Worm (Caenorhabditis elegans) whole organism, dauer: ENCODE results near the gene klp-3.

ENCODE experiments used
- unc-62 ChIP-seq: sonication (generic microtip); optimal IDR thresholded peaks from 2 replicates; lab custom pipeline; 2017; ENCODE audit warnings: missing biosample characterization, missing genetic modification reagents, missing genetic modification characterization

The klp-3 gene

DNA sequence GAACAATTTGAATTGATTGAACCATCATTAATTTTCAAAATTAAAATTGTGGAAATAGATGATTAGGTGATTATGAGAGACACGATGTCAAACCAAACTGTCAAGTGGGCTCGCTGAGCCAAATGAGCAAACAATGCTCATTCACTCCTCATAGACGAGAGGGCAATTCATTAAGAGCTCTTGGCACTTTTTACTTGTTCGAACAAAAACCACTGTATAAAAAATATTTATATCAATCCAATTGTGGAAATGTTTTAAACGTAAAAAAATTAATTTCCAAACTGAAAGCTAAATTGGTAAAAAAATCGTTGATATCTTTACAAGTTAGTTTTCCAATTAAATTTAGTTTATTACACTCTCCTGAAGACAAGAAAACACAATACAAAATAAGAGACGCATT is 7.5 kb downstream of the klp-3 start, which contains the start of gene acr-7:
acr-7 (minus strand) TSS at position 101 of the 400 bp plus-strand sequence.
- no peak for TF ChIP-seq unc-62 (GFP tag; lab: Kevin White, UChicago)

DNA sequence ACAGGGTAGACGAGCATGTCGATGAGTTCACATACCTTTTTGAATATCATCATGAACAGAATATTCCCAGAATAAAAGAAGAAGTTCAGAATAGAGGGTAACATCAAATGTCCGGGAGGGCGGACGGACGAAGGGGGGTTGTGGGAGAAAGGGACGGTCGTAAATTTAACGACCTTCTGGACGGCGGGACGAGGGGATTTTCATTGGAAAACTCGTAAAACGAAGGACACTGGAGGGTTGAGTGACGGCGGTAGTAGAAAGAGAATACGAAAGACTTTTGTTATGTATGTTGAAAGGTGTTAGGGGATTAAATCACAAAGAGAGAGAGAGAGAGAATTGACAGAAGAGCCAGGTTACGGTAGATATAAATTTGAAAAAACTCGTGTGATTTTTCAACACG is 8.4 kb downstream of the klp-3 start:
- TF ChIP-seq unc-62 (GFP tag; lab: Kevin White, UChicago): no peak

- TF ChIP-seq unc-62 (GFP tag; lab: Kevin White, UChicago): no peak
These were observed 9.3 kb downstream of the klp-3 start for ce11 chrII:7851480-7851879.

- no peak for TF ChIP-seq unc-62 (GFP tag; lab: Kevin White, UChicago)
These were observed 11.5 kb downstream of the klp-3 start, which contains the start of gene T09A5.5 for ce11 chrII:7853679-7854078. T09A5.5 (minus strand) TSS chrII:7853779.

ce11 chrII:7854942-7855341 is 12.8 kb downstream of the klp-3 start, which contains the start of gene mdt-10:
mdt-10 (minus strand) TSS chrII:7855042.
- no peak for TF ChIP-seq unc-62 (GFP tag; lab: Kevin White, UChicago)

DNA sequence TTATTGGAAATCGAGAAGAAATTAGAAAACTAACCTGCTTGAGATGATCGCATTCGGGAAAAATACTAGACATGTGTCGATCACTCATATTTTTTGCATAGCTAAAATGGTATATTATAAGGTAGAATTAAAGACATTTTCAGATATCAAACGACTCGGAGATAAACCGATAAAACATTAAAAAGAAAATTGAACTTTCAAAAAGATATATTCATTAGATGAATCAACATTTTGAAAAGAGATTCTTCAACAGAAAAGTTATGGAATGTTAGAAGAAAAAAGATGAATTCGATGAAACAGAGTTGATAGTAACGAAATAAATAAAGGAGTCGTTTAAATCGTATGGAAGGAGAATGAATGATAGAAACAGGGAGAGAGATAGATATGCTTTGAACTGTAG is 13.5 kb downstream of the klp-3 start, which contains the start of gene mdmh-35:
mdmh-35 (minus strand) TSS at position 101 of the 400 bp plus-strand sequence.
- TF ChIP-seq unc-62 (GFP tag; lab: Kevin White, UChicago): no peak

DNA sequence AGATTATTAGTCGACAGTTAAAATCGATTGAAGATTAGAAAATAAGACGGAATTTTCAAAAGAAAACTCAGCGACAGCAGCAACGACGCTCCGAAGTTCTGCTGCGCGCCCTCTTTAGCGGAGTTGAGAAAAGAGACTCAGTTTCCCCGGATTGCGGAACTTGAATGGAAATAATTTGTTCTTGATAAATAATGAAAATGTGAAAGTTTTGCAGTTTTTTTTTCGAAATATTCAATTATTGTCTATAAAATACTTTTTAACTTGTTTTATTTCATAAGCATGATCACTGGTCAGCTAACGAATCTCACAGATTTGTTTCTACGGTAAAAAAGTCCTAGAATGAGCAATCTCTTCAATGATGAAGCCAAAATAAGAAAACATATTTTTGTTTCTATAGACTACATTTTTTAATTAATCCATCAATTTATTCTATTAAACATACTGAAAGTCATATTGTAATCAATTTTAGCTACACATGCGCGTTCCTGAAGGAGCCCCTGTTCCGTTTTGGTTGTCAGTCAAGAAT is 15.4 kb downstream of the klp-3 start, which contains the start of the genes cec-3 and T09A5.15:
cec-3 (minus strand) TSS at position 116 of the 526 bp plus-strand sequence.
T09A5.15 (plus strand) TSS at position 476 of the 526 bp plus-strand sequence.
- TF ChIP-seq unc-62 (GFP tag; lab: Kevin White, UChicago): no peak

- TF ChIP-seq unc-62 (GFP tag; lab: Kevin White, UChicago): no peak
These were observed 15.9 kb downstream of the klp-3 start, which contains the start of gene sds-22 for ce11 chrII:7858101-7858500. sds-22 (plus strand) TSS chrII:7858401.

DNA sequence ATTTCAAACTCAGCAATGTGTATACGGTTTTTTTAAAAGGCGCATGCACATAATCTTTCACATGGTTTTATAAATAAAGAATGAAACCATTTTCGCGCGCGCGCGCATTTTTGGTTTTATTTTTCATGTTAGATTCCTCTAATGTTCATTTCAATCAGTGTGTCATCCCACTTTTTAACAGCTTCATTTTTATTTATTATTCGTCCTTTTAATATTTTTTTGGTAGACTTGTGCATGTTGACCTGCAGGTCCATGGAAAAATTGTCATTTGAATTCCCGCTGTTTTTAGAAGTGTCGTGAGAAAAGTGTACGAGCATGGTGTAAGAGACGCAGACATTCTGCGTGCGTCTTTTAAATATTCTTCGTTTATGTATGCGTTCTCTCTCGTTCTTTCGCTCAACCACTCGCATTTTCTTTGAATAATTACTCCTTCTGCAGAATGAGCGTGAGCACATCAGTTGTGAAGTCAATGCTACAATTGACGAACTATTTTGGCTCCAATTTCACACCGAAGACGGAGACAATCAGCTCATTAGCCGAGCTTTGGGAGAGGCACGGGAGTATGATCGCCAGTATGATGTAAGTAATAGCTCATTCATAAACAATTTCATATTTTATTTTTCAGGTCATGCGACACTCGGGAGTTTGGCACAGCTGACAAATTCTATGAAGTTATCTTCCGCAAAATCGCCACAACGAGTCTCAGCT is 18.2 kb downstream of the klp-3 start, which contains the start of gene lin-5:
lin-5 (plus strand) TSS at position 354 of the 708 bp plus-strand sequence.
- TF ChIP-seq unc-62 (GFP tag; lab: Kevin White, UChicago): no peak

- no peak for TF ChIP-seq unc-62 (GFP tag; lab: Kevin White, UChicago)
These were observed 21.4 kb downstream of the klp-3 start for ce11 chrII:7863480-7864125.

DNA sequence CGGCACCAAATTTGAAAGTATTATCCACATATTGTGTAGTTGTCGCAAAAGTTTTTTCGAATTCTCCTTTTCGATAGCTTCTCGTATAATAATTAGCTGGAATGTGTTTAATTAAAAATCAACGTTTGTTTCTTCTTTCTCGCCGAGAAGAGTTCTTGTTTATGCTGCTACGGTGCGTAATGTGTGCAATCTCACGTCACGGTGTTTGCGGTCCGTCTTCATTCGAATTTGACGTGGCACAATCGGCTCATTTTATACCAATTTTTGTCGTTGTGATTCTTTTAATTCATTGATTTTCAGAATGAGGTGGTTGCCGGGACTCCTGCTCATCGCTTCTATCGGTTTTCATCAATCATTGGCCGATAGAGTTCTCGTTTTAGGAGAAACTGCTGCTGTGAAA is 22.1 kb downstream of the klp-3 start, which contains the start of gene ostb-1:
ostb-1 (plus strand) TSS at position 301 of the 400 bp plus-strand sequence.
- TF ChIP-seq unc-62 (GFP tag; lab: Kevin White, UChicago): no peak

DNA sequence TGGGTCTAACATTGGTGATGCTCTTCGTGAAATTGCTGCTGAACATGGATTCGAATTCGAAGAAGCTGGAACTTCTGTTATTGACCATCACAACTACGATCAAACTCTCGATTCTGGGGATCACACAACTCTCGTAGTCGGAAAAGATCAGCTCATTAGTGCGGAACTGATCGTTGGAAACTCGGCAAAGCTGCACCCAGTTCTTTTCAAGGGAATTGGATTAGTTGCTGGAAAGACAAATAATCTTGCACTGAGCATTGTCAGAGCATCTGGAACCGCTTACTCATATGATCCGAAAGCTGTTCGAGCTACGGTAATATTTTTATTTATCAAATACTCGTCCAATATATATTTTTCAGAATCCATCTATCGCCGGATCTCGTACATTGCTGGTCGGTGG is 22.7 kb downstream of the klp-3 start:
- no peak for TF ChIP-seq unc-62 (GFP tag; lab: Kevin White, UChicago)

- TF ChIP-seq unc-62 (GFP tag; lab: Kevin White, UChicago): no peak
These were observed 23.9 kb downstream of the klp-3 start for ce11 chrII:7866081-7866480.

- TF ChIP-seq unc-62 (GFP tag; lab: Kevin White, UChicago): no peak
These were observed 27.9 kb downstream of the klp-3 start, which contains the start of gene ztf-17 for ce11 chrII:7870062-7870461. ztf-17 (minus strand) TSS chrII:7870162.

DNA sequence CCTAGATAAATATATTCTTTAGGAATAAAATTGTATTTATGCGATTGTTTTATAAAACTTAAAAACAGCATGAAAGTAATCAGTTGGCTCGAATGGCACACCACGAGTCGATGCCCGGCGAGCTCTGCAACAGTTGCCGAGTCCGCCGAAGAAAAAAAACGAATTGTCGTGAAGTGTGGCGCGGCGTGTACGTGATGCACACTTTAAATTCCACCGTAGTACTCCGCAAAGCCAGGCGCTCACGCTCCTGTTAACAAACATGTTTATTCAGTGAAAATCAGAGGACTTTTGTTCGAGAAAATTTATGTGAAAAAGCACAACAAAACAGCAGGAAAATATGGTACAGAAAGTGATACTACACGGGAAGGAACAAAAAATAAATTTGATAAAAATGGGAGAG is 28.5 kb downstream of the klp-3 start:
- TF ChIP-seq unc-62 (GFP tag; lab: Kevin White, UChicago): no peak
